Fruit fly (Drosophila melanogaster) whole organism, embryonic: ENCODE results near the gene Syx8.

Experiments
- CG10543 ChIP-seq: fragments of 200-800 bp; sonication (Bioruptor generic); optimal IDR thresholded peaks from 3 replicates; lab custom pipeline; 2017; ENCODE audit warnings: missing biosample characterization, mild to moderate bottlenecking, missing genetic modification characterization, moderate library complexity
- CG10959 ChIP-seq: fragments of 200-800 bp; sonication (Bioruptor generic); IDR thresholded peaks from 2 replicates; pipeline ENCODE4 v1.3.6; 2022; ENCODE audit warnings: missing biosample characterization, missing genetic modification characterization
- CG11504 ChIP-seq: fragments of 200-800 bp; sonication (Bioruptor generic); optimal IDR thresholded peaks from 3 replicates; lab custom pipeline; 2019; ENCODE audit warnings: missing biosample characterization, mild to moderate bottlenecking, missing genetic modification characterization, moderate library complexity
- CG11695 ChIP-seq: fragments of 200-800 bp; sonication (Bioruptor generic); IDR thresholded peaks from 3 replicates; pipeline ENCODE4 v1.3.6; 2022; ENCODE audit warnings: missing biosample characterization, missing genetic modification characterization
- CG12299 ChIP-seq: fragments of 200-800 bp; sonication (Bioruptor generic); optimal IDR thresholded peaks from 2 replicates; lab custom pipeline; 2018; ENCODE audit warnings: missing biosample characterization, mild to moderate bottlenecking, missing genetic modification characterization
- CG12769 ChIP-seq: fragments of 200-800 bp; sonication (Bioruptor generic); optimal IDR thresholded peaks from 2 replicates; lab custom pipeline; 2019; ENCODE audit warnings: missing biosample characterization, mild to moderate bottlenecking, missing genetic modification characterization, moderate library complexity
- CG14014 ChIP-seq: fragments of 200-800 bp; sonication (Bioruptor generic); IDR thresholded peaks from 2 replicates; pipeline ENCODE4 v1.3.6; 2022; ENCODE audit warnings: missing biosample characterization, missing genetic modification characterization
- CG17328 ChIP-seq: fragments of 200-800 bp; sonication (Bioruptor generic); IDR thresholded peaks from 2 replicates; pipeline ENCODE4 v1.3.6; 2022; ENCODE audit warnings: missing biosample characterization, missing genetic modification characterization
- CG17361 ChIP-seq: fragments of 200-800 bp; sonication (Bioruptor generic); IDR thresholded peaks from 3 replicates; pipeline ENCODE4 v1.3.6; 2022; ENCODE audit warnings: missing biosample characterization, missing genetic modification characterization
- CG17385 ChIP-seq: fragments of 200-800 bp; sonication (Bioruptor generic); optimal IDR thresholded peaks from 3 replicates; lab custom pipeline; 2018; ENCODE audit warnings: missing biosample characterization, mild to moderate bottlenecking, missing genetic modification characterization
- CG17829 ChIP-seq: fragments of 200-800 bp; optimal IDR thresholded peaks from 2 replicates; lab custom pipeline; 2019; ENCODE audit warnings: missing biosample characterization, mild to moderate bottlenecking, missing genetic modification characterization, moderate library complexity
- CG2712 ChIP-seq: fragments of 200-800 bp; optimal IDR thresholded peaks from 3 replicates; lab custom pipeline; 2019; ENCODE audit warnings: missing biosample characterization, mild to moderate bottlenecking, missing genetic modification characterization, moderate library complexity
- CG31365 ChIP-seq: fragments of 200-800 bp; sonication (Bioruptor generic); optimal IDR thresholded peaks from 2 replicates; lab custom pipeline; 2018; ENCODE audit warnings: missing biosample characterization, mild to moderate bottlenecking, missing genetic modification characterization
- CG32532 ChIP-seq: fragments of 200-800 bp; sonication (Bioruptor generic); IDR thresholded peaks from 2 replicates; pipeline ENCODE4 v1.3.6; 2022; ENCODE audit warnings: missing biosample characterization, missing genetic modification characterization
- CG3995 ChIP-seq: fragments of 200-800 bp; sonication (Bioruptor generic); optimal IDR thresholded peaks from 3 replicates; lab custom pipeline; 2016; ENCODE audit warnings: missing biosample characterization, missing genetic modification characterization
- CG6272 ChIP-seq: fragments of 200-800 bp; sonication (Bioruptor generic); IDR thresholded peaks from 2 replicates; pipeline ENCODE4 v1.3.6; 2022; ENCODE audit warnings: missing biosample characterization, missing genetic modification characterization
- CG6683 ChIP-seq: fragments of 200-800 bp; sonication (Bioruptor generic); optimal IDR thresholded peaks from 2 replicates; lab custom pipeline; 2017; ENCODE audit warnings: missing biosample characterization, mild to moderate bottlenecking, missing genetic modification characterization, missing genetic modification reagents
- CG9797 ChIP-seq: fragments of 200-800 bp; sonication (Bioruptor generic); optimal IDR thresholded peaks from 3 replicates; lab custom pipeline; 2018; ENCODE audit warnings: missing biosample characterization, mild to moderate bottlenecking, missing genetic modification characterization
- CG9817 ChIP-seq: fragments of 200-800 bp; sonication (Bioruptor generic); optimal IDR thresholded peaks from 2 replicates; lab custom pipeline; 2018; ENCODE audit warnings: missing biosample characterization, mild to moderate bottlenecking, missing genetic modification characterization, moderate library complexity
- CG9932 ChIP-seq: fragments of 200-800 bp; sonication (Bioruptor generic); IDR thresholded peaks from 2 replicates; pipeline ENCODE4 v1.3.6; 2022; ENCODE audit warnings: missing biosample characterization, missing genetic modification characterization
- Dbx ChIP-seq: fragments of 200-800 bp; sonication (Bioruptor generic); IDR thresholded peaks from 3 replicates; pipeline ENCODE4 v1.3.6; 2022; ENCODE audit warnings: missing biosample characterization, missing genetic modification characterization
- Dfd ChIP-seq, 2 experiments: fragments of >200 bp; optimal IDR thresholded peaks; 2 replicates each; lab custom pipeline; 2017; ENCODE audit warnings: missing biosample characterization in 2 of 2, missing genetic modification characterization in 2 of 2
- Doc3 ChIP-seq: fragments of 200-800 bp; sonication (Bioruptor generic); IDR thresholded peaks from 3 replicates; pipeline ENCODE4 v1.3.6; 2022; ENCODE audit warnings: missing biosample characterization, missing genetic modification characterization; ENCODE audit not compliant: partially characterized antibody
- ERR ChIP-seq: fragments of 200-800 bp; sonication (Bioruptor generic); optimal IDR thresholded peaks from 2 replicates; lab custom pipeline; 2016; ENCODE audit warnings: missing biosample characterization, missing genetic modification characterization
- Fer1 ChIP-seq: fragments of 200-800 bp; sonication (Bioruptor generic); optimal IDR thresholded peaks from 2 replicates; lab custom pipeline; 2017; ENCODE audit warnings: missing biosample characterization, mild to moderate bottlenecking, missing genetic modification characterization
- Gug ChIP-seq: fragments of 200-800 bp; sonication (Bioruptor generic); IDR thresholded peaks from 4 replicates; pipeline ENCODE4 v1.3.6; 2022; ENCODE audit warnings: missing biosample characterization, missing genetic modification characterization
- HLH4C ChIP-seq: fragments of 200-800 bp; sonication (Bioruptor generic); IDR thresholded peaks from 3 replicates; pipeline ENCODE4 v1.3.6; 2022; ENCODE audit warnings: missing biosample characterization, missing genetic modification characterization; ENCODE audit not compliant: partially characterized antibody
- HLH54F ChIP-seq: fragments of 200-800 bp; sonication (Bioruptor generic); optimal IDR thresholded peaks from 3 replicates; lab custom pipeline; 2016; ENCODE audit warnings: missing biosample characterization, missing genetic modification characterization
- HmgZ ChIP-seq: fragments of 200-800 bp; sonication (Bioruptor generic); optimal IDR thresholded peaks from 2 replicates; lab custom pipeline; 2018; ENCODE audit warnings: missing biosample characterization, mild to moderate bottlenecking, missing genetic modification characterization
- Lim3 ChIP-seq: fragments of 200-800 bp; sonication (Bioruptor generic); IDR thresholded peaks from 2 replicates; pipeline ENCODE4 v1.3.6; 2022; ENCODE audit warnings: missing biosample characterization, missing genetic modification characterization
- Neu2 ChIP-seq: fragments of 200-800 bp; sonication (Bioruptor generic); optimal IDR thresholded peaks from 3 replicates; lab custom pipeline; 2016; ENCODE audit warnings: missing biosample characterization, missing genetic modification characterization, borderline replicate concordance
- Sin3A ChIP-seq: fragments of >200 bp; optimal IDR thresholded peaks from 2 replicates; lab custom pipeline; 2018
- amos ChIP-seq: fragments of 200-800 bp; sonication (Bioruptor generic); IDR thresholded peaks from 2 replicates; pipeline ENCODE4 v1.3.6; 2022; ENCODE audit warnings: missing biosample characterization, missing genetic modification characterization; ENCODE audit not compliant: partially characterized antibody
- cato ChIP-seq: fragments of 200-800 bp; sonication (Bioruptor generic); optimal IDR thresholded peaks from 2 replicates; lab custom pipeline; 2016; ENCODE audit warnings: missing biosample characterization, missing genetic modification characterization, borderline replicate concordance
- cg ChIP-seq: fragments of 200-800 bp; sonication (Bioruptor generic); optimal IDR thresholded peaks from 3 replicates; lab custom pipeline; 2019; ENCODE audit warnings: missing biosample characterization, mild to moderate bottlenecking, missing genetic modification characterization, moderate library complexity
- cwo ChIP-seq: fragments of 200-800 bp; sonication (Bioruptor generic); optimal IDR thresholded peaks from 3 replicates; lab custom pipeline; 2017; ENCODE audit warnings: missing biosample characterization, missing genetic modification characterization, mild to moderate bottlenecking, moderate library complexity, missing genetic modification reagents
- danr ChIP-seq: fragments of 200-800 bp; sonication (Bioruptor generic); IDR thresholded peaks from 2 replicates; pipeline ENCODE4 v1.3.6; 2022; ENCODE audit warnings: missing biosample characterization, missing genetic modification characterization
- fd102C ChIP-seq: fragments of 200-800 bp; sonication (Bioruptor generic); optimal IDR thresholded peaks from 2 replicates; lab custom pipeline; 2018; ENCODE audit warnings: missing biosample characterization, mild to moderate bottlenecking, missing genetic modification characterization, moderate library complexity
- gem ChIP-seq: fragments of 200-800 bp; sonication (Bioruptor generic); optimal IDR thresholded peaks from 2 replicates; lab custom pipeline; 2019; ENCODE audit warnings: missing biosample characterization, mild to moderate bottlenecking, missing genetic modification characterization, moderate library complexity
- grau ChIP-seq: fragments of 200-800 bp; optimal IDR thresholded peaks from 3 replicates; lab custom pipeline; 2019; ENCODE audit warnings: missing biosample characterization, mild to moderate bottlenecking, missing genetic modification characterization, moderate library complexity
- lab ChIP-seq: fragments of 200-800 bp; sonication (Bioruptor generic); optimal IDR thresholded peaks from 3 replicates; lab custom pipeline; 2017; ENCODE audit warnings: missing biosample characterization, missing genetic modification characterization, mild to moderate bottlenecking, moderate library complexity, missing genetic modification reagents
- nau ChIP-seq: fragments of 200-800 bp; sonication (Bioruptor generic); optimal IDR thresholded peaks from 3 replicates; lab custom pipeline; 2017; ENCODE audit warnings: missing biosample characterization, mild to moderate bottlenecking, missing genetic modification characterization, missing genetic modification reagents
- otp ChIP-seq: fragments of 200-800 bp; sonication (Bioruptor generic); IDR thresholded peaks from 3 replicates; pipeline ENCODE4, ENCODE4 v1.3.6; 2022; ENCODE audit warnings: missing biosample characterization, missing genetic modification characterization
- pb ChIP-seq: fragments of 200-800 bp; sonication (Bioruptor generic); optimal IDR thresholded peaks from 3 replicates; lab custom pipeline; 2016; ENCODE audit warnings: missing biosample characterization, missing genetic modification characterization
- phol ChIP-seq: fragments of 200-800 bp; sonication (Bioruptor generic); optimal IDR thresholded peaks from 3 replicates; lab custom pipeline; 2018; ENCODE audit warnings: missing biosample characterization, mild to moderate bottlenecking, missing genetic modification characterization, moderate library complexity
- salm ChIP-seq: fragments of 200-800 bp; sonication (Bioruptor generic); optimal IDR thresholded peaks from 2 replicates; lab custom pipeline; 2018; ENCODE audit warnings: missing biosample characterization, mild to moderate bottlenecking, missing genetic modification characterization
- sd ChIP-seq: fragments of 200-800 bp; sonication (Bioruptor generic); optimal IDR thresholded peaks from 3 replicates; lab custom pipeline; 2018; ENCODE audit warnings: missing biosample characterization, mild to moderate bottlenecking, missing genetic modification characterization, moderate library complexity
- seq ChIP-seq: fragments of 200-800 bp; sonication (Bioruptor generic); IDR thresholded peaks from 2 replicates; pipeline ENCODE4 v1.3.6; 2022; ENCODE audit warnings: missing biosample characterization, missing genetic modification characterization
- twi ChIP-seq: fragments of 200-800 bp; optimal IDR thresholded peaks from 2 replicates; lab custom pipeline; 2019; ENCODE audit warnings: missing biosample characterization, mild to moderate bottlenecking, missing genetic modification characterization, moderate library complexity
- unpg ChIP-seq: fragments of 200-800 bp; sonication (Bioruptor generic); optimal IDR thresholded peaks from 3 replicates; lab custom pipeline; 2018; ENCODE audit warnings: missing biosample characterization, mild to moderate bottlenecking, missing genetic modification characterization, moderate library complexity
- wdn ChIP-seq: fragments of 200-800 bp; sonication (Bioruptor generic); IDR thresholded peaks from 2 replicates; pipeline ENCODE4 v1.3.6; 2022; ENCODE audit warnings: missing biosample characterization, missing genetic modification characterization

Gene Syx8

DNA sequence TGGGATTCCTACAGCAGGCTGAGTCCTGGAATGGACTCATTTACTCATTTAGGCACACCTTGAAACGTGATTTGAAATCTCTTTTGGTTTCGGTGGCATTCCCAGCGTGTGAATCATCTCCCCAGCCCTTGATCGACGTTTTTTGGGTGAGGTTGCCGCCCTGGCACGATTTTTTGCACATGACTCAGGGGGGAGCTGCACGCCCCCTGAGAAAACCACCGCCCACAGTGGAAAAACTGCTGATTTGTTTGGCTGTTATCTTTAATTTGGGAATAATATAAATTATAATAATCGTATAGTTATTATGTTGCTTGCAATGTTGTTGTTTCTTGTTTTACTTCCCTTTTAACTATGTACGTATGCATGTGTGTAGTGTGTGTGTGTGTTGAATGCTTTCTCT is 26.1 kb upstream of the Syx8 start (continued):
- TF ChIP-seq HLH54F (peak; percentile 13), CG31365 (tag; lab: Kevin White, UChicago) (no peak), CG9797 (GFP tag; lab: Kevin White, UChicago) (no peak), CG12769 (tag; lab: Kevin White, UChicago) (no peak), Lim3 (GFP tag; lab: Robert Waterston, UW) (no peak), unpg (GFP tag; lab: Kevin White, UChicago) (no peak), otp (GFP tag; lab: Robert Waterston, UW) (no peak), fd102C (no peak), sd (peak; percentile 94), phol (tag; lab: Kevin White, UChicago) (no peak), CG14014 (GFP tag; lab: Robert Waterston, UW) (no peak), CG3995 (peak; percentile 72), grau (tag; lab: Kevin White, UChicago) (peak; percentile 0), Neu2 (GFP tag; lab: Kevin White, UChicago) (no peak), Sin3A (lab: Kevin White, UChicago) (no peak), nau (GFP tag; lab: Kevin White, UChicago) (no peak), Dfd (GFP tag; optimal IDR thresholded peaks at IDR 0.05; lab: Kevin White, UChicago) (no peak), gem (tag; lab: Kevin White, UChicago) (no peak), seq (no peak), salm (tag; lab: Kevin White, UChicago) (no peak), CG17829 (no peak), CG10543 (GFP tag; lab: Kevin White, UChicago) (peak; percentile 51), danr (no peak), CG32532 (GFP tag; lab: Robert Waterston, UW) (peak; percentile 59), pb (GFP tag; lab: Kevin White, UChicago) (no peak), ERR (GFP tag; lab: Kevin White, UChicago) (no peak), twi (tag; lab: Kevin White, UChicago) (no peak), CG10959 (no peak), cg (peak; percentile 61), CG17361 (GFP tag; lab: Robert Waterston, UW) (no peak), Gug (GFP tag; lab: Robert Waterston, UW) (peak; percentile 41; the same call in 1 of the 4 replicates), CG6272 (GFP tag; lab: Robert Waterston, UW) (no peak), CG2712 (tag; lab: Kevin White, UChicago) (peak; percentile 4), CG11504 (no peak), CG17328 (no peak), lab (peak; percentile 43), cato (GFP tag; lab: Kevin White, UChicago) (no peak), cwo (GFP tag; lab: Kevin White, UChicago) (peak; percentile 25), CG9932 (peak; percentile 57; the same call in 1 of the 2 replicates), amos (GFP tag; lab: Robert Waterston, UW) (no peak), CG9817 (tag; lab: Kevin White, UChicago) (no peak), HmgZ (tag; lab: Kevin White, UChicago) (no peak), Doc3 (GFP tag; lab: Robert Waterston, UW) (no peak), Dbx (GFP tag; lab: Robert Waterston, UW) (peak; percentile 51; the same call in 1 of the 3 replicates), CG11695 (GFP tag; lab: Robert Waterston, UW) (no peak), CG6683 (GFP tag; lab: Kevin White, UChicago) (no peak), CG12299 (no peak), CG17385 (GFP tag; lab: Kevin White, UChicago) (peak; percentile 8), Fer1 (no peak), HLH4C (GFP tag; lab: Robert Waterston, UW) (0 out of 3 replicates have a peak, but pooled peaks have one; percentile 21), wdn (GFP tag; lab: Robert Waterston, UW) (no peak)
